Worm (Caenorhabditis elegans) whole organism, L2 larva: ENCODE results near the gene R02F2.5.

Source experiments
- C34F6.9 ChIP-seq: fragments of 150-350 bp; optimal IDR thresholded peaks from 2 replicates; lab custom pipeline; 2014; ENCODE audit warnings: missing biosample characterization, missing genetic modification characterization
- F13H6.1 ChIP-seq: sonication (generic microtip); optimal IDR thresholded peaks from 2 replicates; lab custom pipeline; 2016; ENCODE audit warnings: missing genetic modification characterization, missing compliant biosample characterization
- R02D3.7 ChIP-seq: fragments of 150-350 bp; optimal IDR thresholded peaks from 2 replicates; lab custom pipeline; 2014; ENCODE audit warnings: missing biosample characterization, missing genetic modification characterization
- Y55F3AM.14 ChIP-seq: fragments of 200-800 bp; sonication (Bioruptor generic); optimal IDR thresholded peaks from 2 replicates; lab custom pipeline; 2018; ENCODE audit warnings: mild to moderate bottlenecking, missing genetic modification characterization, missing compliant biosample characterization
- ZK546.5 ChIP-seq: sonication (generic microtip); optimal IDR thresholded peaks from 2 replicates; lab custom pipeline; 2017; ENCODE audit warnings: missing biosample characterization, missing genetic modification characterization
- alr-1 ChIP-seq: fragments of 150-350 bp; optimal IDR thresholded peaks from 2 replicates; lab custom pipeline; 2014; ENCODE audit warnings: missing biosample characterization, missing genetic modification characterization
- aly-2 ChIP-seq: fragments of 150-350 bp; optimal IDR thresholded peaks from 2 replicates; lab custom pipeline; 2014; ENCODE audit warnings: missing biosample characterization, missing genetic modification characterization
- ama-1 ChIP-seq: fragments of 150-350 bp; optimal IDR thresholded peaks from 2 replicates; lab custom pipeline; 2018; ENCODE audit warnings: inconsistent platforms
- blmp-1 ChIP-seq: sonication (generic microtip); optimal IDR thresholded peaks from 2 replicates; lab custom pipeline; 2017; ENCODE audit warnings: missing genetic modification characterization, mild to moderate bottlenecking, missing compliant biosample characterization, antibody characterized with exemption, moderate library complexity; ENCODE audit not compliant: insufficient read depth
- crh-2 ChIP-seq: sonication (generic microtip); optimal IDR thresholded peaks from 2 replicates; lab custom pipeline; 2017; ENCODE audit warnings: missing biosample characterization, missing genetic modification characterization
- dmd-4 ChIP-seq: sonication (generic microtip); optimal IDR thresholded peaks from 2 replicates; lab custom pipeline; 2017; ENCODE audit warnings: missing biosample characterization, missing genetic modification characterization
- egl-27 ChIP-seq: sonication (generic microtip); optimal IDR thresholded peaks from 3 replicates; lab custom pipeline; 2017; ENCODE audit warnings: missing biosample characterization, missing genetic modification reagents, missing genetic modification characterization
- elt-1 ChIP-seq: fragments of 150-350 bp; optimal IDR thresholded peaks from 2 replicates; lab custom pipeline; 2014; ENCODE audit warnings: missing biosample characterization, missing genetic modification characterization
- elt-3 ChIP-seq: sonication (generic microtip); optimal IDR thresholded peaks from 2 replicates; lab custom pipeline; 2017; ENCODE audit warnings: missing biosample characterization, missing genetic modification characterization
- fos-1 ChIP-seq: fragments of 150-350 bp; optimal IDR thresholded peaks from 2 replicates; lab custom pipeline; 2014; ENCODE audit warnings: missing biosample characterization, missing genetic modification characterization
- gmeb-1 ChIP-seq: fragments of 150-350 bp; optimal IDR thresholded peaks from 2 replicates; lab custom pipeline; 2014; ENCODE audit warnings: missing biosample characterization, missing genetic modification characterization
- lin-11 ChIP-seq: fragments of 150-350 bp; sonication (generic microtip); optimal IDR thresholded peaks from 2 replicates; lab custom pipeline; 2014; ENCODE audit warnings: missing biosample characterization, missing genetic modification characterization, inconsistent platforms, mixed read lengths
- lin-13 ChIP-seq: fragments of 150-350 bp; optimal IDR thresholded peaks from 2 replicates; lab custom pipeline; 2014; ENCODE audit warnings: missing biosample characterization, missing genetic modification reagents, missing genetic modification characterization
- lin-39 ChIP-seq: fragments of 150-350 bp; optimal IDR thresholded peaks from 2 replicates; lab custom pipeline; 2014; ENCODE audit warnings: missing biosample characterization, missing genetic modification reagents, missing genetic modification characterization
- lsy-2 ChIP-seq, 2 experiments: fragments of 150-350 bp in 1 of 2; sonication (generic microtip) in 1 of 2; optimal IDR thresholded peaks; 2 replicates each; lab custom pipeline; 2014 to 2017; ENCODE audit warnings: missing biosample characterization in 2 of 2, missing genetic modification characterization in 2 of 2
- mab-5 ChIP-seq: fragments of 150-350 bp; optimal IDR thresholded peaks from 2 replicates; lab custom pipeline; 2014; ENCODE audit warnings: missing biosample characterization, missing genetic modification characterization
- mbf-1 ChIP-seq: sonication (generic microtip); optimal IDR thresholded peaks from 2 replicates; lab custom pipeline; 2017; ENCODE audit warnings: missing biosample characterization, missing genetic modification characterization
- mdl-1 ChIP-seq, 2 experiments: fragments of 150-350 bp in 1 of 2; sonication (generic microtip) in 1 of 2; optimal IDR thresholded peaks; 2 replicates each; lab custom pipeline; 2017; ENCODE audit warnings: missing biosample characterization in 2 of 2, missing genetic modification characterization in 2 of 2
- nhr-10 ChIP-seq: sonication (generic microtip); optimal IDR thresholded peaks from 2 replicates; lab custom pipeline; 2017; ENCODE audit warnings: missing biosample characterization, missing genetic modification characterization
- nhr-11 ChIP-seq: fragments of 150-350 bp; optimal IDR thresholded peaks from 2 replicates; lab custom pipeline; 2014; ENCODE audit warnings: missing biosample characterization, missing genetic modification characterization
- nhr-12 ChIP-seq: fragments of 150-350 bp; optimal IDR thresholded peaks from 2 replicates; lab custom pipeline; 2014; ENCODE audit warnings: missing biosample characterization, missing genetic modification characterization
- nhr-129 ChIP-seq: fragments of 150-350 bp; optimal IDR thresholded peaks from 2 replicates; lab custom pipeline; 2014; ENCODE audit warnings: missing biosample characterization, missing genetic modification characterization
- nhr-21 ChIP-seq: fragments of 150-350 bp; optimal IDR thresholded peaks from 2 replicates; lab custom pipeline; 2014; ENCODE audit warnings: missing biosample characterization, missing genetic modification characterization
- nhr-23 ChIP-seq: fragments of 150-350 bp; optimal IDR thresholded peaks from 2 replicates; lab custom pipeline; 2014; ENCODE audit warnings: missing biosample characterization, missing genetic modification reagents, missing genetic modification characterization
- nhr-237 ChIP-seq: fragments of 150-350 bp; optimal IDR thresholded peaks from 2 replicates; lab custom pipeline; 2014; ENCODE audit warnings: missing biosample characterization, missing genetic modification characterization
- nhr-25 ChIP-seq: fragments of 150-350 bp; sonication (generic microtip); optimal IDR thresholded peaks from 3 replicates; lab custom pipeline; 2014; ENCODE audit warnings: missing biosample characterization, missing genetic modification characterization
- nhr-6 ChIP-seq: fragments of 150-350 bp; optimal IDR thresholded peaks from 2 replicates; lab custom pipeline; 2014; ENCODE audit warnings: missing biosample characterization, missing genetic modification characterization
- nhr-77 ChIP-seq: fragments of 150-350 bp; optimal IDR thresholded peaks from 2 replicates; lab custom pipeline; 2014; ENCODE audit warnings: missing biosample characterization, missing genetic modification characterization
- peb-1 ChIP-seq: fragments of 150-350 bp; optimal IDR thresholded peaks from 2 replicates; lab custom pipeline; 2014; ENCODE audit warnings: missing biosample characterization, missing genetic modification characterization
- sem-4 ChIP-seq: fragments of 150-350 bp; optimal IDR thresholded peaks from 2 replicates; lab custom pipeline; 2014; ENCODE audit warnings: missing biosample characterization, missing genetic modification reagents, missing genetic modification characterization
- skn-1 ChIP-seq: sonication (generic microtip); optimal IDR thresholded peaks from 2 replicates; lab custom pipeline; 2017; ENCODE audit warnings: missing biosample characterization, missing genetic modification characterization
- sma-3 ChIP-seq: sonication (generic microtip); optimal IDR thresholded peaks from 2 replicates; lab custom pipeline; 2016; ENCODE audit warnings: missing genetic modification reagents, missing genetic modification characterization, missing compliant biosample characterization
- sma-9 ChIP-seq, 2 experiments: fragments of 150-350 bp in 1 of 2; sonication (generic microtip) in 1 of 2; optimal IDR thresholded peaks; 2 replicates each; lab custom pipeline; 2014 to 2016; ENCODE audit warnings: missing genetic modification characterization in 2 of 2, mild to moderate bottlenecking in 1 of 2, missing biosample characterization in 1 of 2, missing compliant biosample characterization in 1 of 2, missing genetic modification reagents in 1 of 2, moderate library complexity in 1 of 2
- snpc-4 ChIP-seq: fragments of 150-350 bp; optimal IDR thresholded peaks from 2 replicates; lab custom pipeline; 2014; ENCODE audit warnings: missing biosample characterization, missing genetic modification characterization
- unc-39 ChIP-seq: fragments of 150-350 bp; optimal IDR thresholded peaks from 2 replicates; lab custom pipeline; 2014; ENCODE audit warnings: missing biosample characterization, missing genetic modification characterization
- unc-55 ChIP-seq: fragments of 150-350 bp; sonication (generic microtip); optimal IDR thresholded peaks from 3 replicates; lab custom pipeline; 2014; ENCODE audit warnings: missing biosample characterization, missing genetic modification reagents, missing genetic modification characterization
- unc-62 ChIP-seq: fragments of 150-350 bp; optimal IDR thresholded peaks from 2 replicates; lab custom pipeline; 2014; ENCODE audit warnings: missing biosample characterization, missing genetic modification reagents, missing genetic modification characterization
- zag-1 ChIP-seq: fragments of 150-350 bp; optimal IDR thresholded peaks from 2 replicates; lab custom pipeline; 2014; ENCODE audit warnings: missing biosample characterization, missing genetic modification characterization
- ztf-1 ChIP-seq: fragments of 200-800 bp; sonication (Bioruptor generic); conservative IDR thresholded peaks from 2 replicates; pipeline ENCODE4 v1.3.6; 2022; ENCODE audit warnings: missing genetic modification characterization, missing compliant biosample characterization
- ztf-11 ChIP-seq: sonication (generic microtip); optimal IDR thresholded peaks from 2 replicates; lab custom pipeline; 2017; ENCODE audit warnings: missing biosample characterization, missing genetic modification characterization
- ztf-4 ChIP-seq: fragments of 150-350 bp; optimal IDR thresholded peaks from 2 replicates; lab custom pipeline; 2014; ENCODE audit warnings: missing biosample characterization, missing genetic modification characterization

R02F2.5 gene

ce11 chrIII:5486345-5486744 is 7.2 kb downstream of the R02F2.5 start:
- TF ChIP-seq unc-39 (tag; lab: Kevin White, UChicago) (no peak), nhr-77 (tag; lab: Kevin White, UChicago) (no peak), lin-11 (tag; lab: Kevin White, UChicago) (no peak), Y55F3AM.14 (no peak), dmd-4 (tag; lab: Kevin White, UChicago) (no peak)

ce11 chrIII:5487087-5487603 is 8.0 kb downstream of the R02F2.5 start, which contains the start of gene osg-1:
TSS of gene osg-1 (plus strand) at chrIII:5487553.
- no peak for TF ChIP-seq gmeb-1 (tag; lab: Kevin White, UChicago)

ce11 chrIII:5495168-5495567 is 16.1 kb downstream of the R02F2.5 start, which contains the start of gene R02F2.8:
TSS of gene R02F2.8 (minus strand) at chrIII:5495268.
- TF ChIP-seq elt-1 (tag; lab: Kevin White, UChicago) (no peak), R02D3.7 (tag; lab: Kevin White, UChicago) (no peak), unc-39 (tag; lab: Kevin White, UChicago) (no peak), ZK546.5 (tag; lab: Kevin White, UChicago) (no peak), lin-11 (tag; lab: Kevin White, UChicago) (no peak), gmeb-1 (tag; lab: Kevin White, UChicago) (no peak), alr-1 (tag; lab: Kevin White, UChicago) (no peak), egl-27 (tag; lab: Kevin White, UChicago) (no peak), C34F6.9 (no peak), mab-5 (tag; lab: Kevin White, UChicago) (no peak), unc-62 (GFP tag; lab: Kevin White, UChicago) (no peak), nhr-10 (tag; lab: Kevin White, UChicago) (no peak), nhr-129 (no peak), elt-3 (no peak)
- TF ChIP-seq, all 48 proteins: peak for 0

- TF ChIP-seq dmd-4 (tag; lab: Kevin White, UChicago) (no peak), F13H6.1 (tag; lab: Kevin White, UChicago) (no peak), nhr-23 (tag; lab: Kevin White, UChicago) (no peak), zag-1 (tag; lab: Kevin White, UChicago) (no peak), mbf-1 (tag; lab: Kevin White, UChicago) (no peak), peb-1 (tag; lab: Kevin White, UChicago) (no peak), skn-1 (tag; lab: Kevin White, UChicago) (no peak), ztf-4 (tag; lab: Kevin White, UChicago) (no peak), elt-3 (no peak), elt-1 (tag; lab: Kevin White, UChicago) (no peak), nhr-10 (tag; lab: Kevin White, UChicago) (no peak), snpc-4 (tag; lab: Kevin White, UChicago) (no peak), egl-27 (tag; lab: Kevin White, UChicago) (no peak), ama-1 (lab: Kevin White, UChicago) (no peak), Y55F3AM.14 (no peak), lin-39 (tag; lab: Kevin White, UChicago) (no peak), lin-11 (tag; lab: Kevin White, UChicago) (no peak), sma-3 (GFP tag; lab: Kevin White, UChicago) (peak; percentile 47), fos-1 (tag; lab: Kevin White, UChicago) (peak; percentile 4), nhr-237 (no peak), crh-2 (tag; lab: Kevin White, UChicago) (peak; percentile 41), nhr-21 (tag; lab: Kevin White, UChicago) (peak; percentile 15), sem-4 (no peak), nhr-129 (no peak), aly-2 (tag; lab: Kevin White, UChicago) (no peak), C34F6.9 (peak; percentile 70), lin-13 (GFP tag; lab: Kevin White, UChicago) (no peak), unc-62 (GFP tag; lab: Kevin White, UChicago) (no peak), mab-5 (tag; lab: Kevin White, UChicago) (no peak), nhr-77 (tag; lab: Kevin White, UChicago) (no peak), unc-39 (tag; lab: Kevin White, UChicago) (no peak), nhr-25 (no peak), lsy-2 (tag; optimal IDR thresholded peaks at IDR 0.05; lab: Kevin White, UChicago) (peak in 1 of 2 experiments; percentile 47), blmp-1 (tag; lab: Kevin White, UChicago) (no peak), ztf-1 (GFP tag; lab: Robert Waterston, UW) (no peak), nhr-11 (tag; lab: Kevin White, UChicago) (no peak), ztf-11 (tag; lab: Kevin White, UChicago) (no peak), unc-55 (GFP tag; lab: Kevin White, UChicago) (peak; percentile 82), nhr-12 (tag; lab: Kevin White, UChicago) (no peak), nhr-6 (tag; lab: Kevin White, UChicago) (no peak), mdl-1 (tag; optimal IDR thresholded peaks at IDR 0.05; lab: Kevin White, UChicago) (no peak), sma-9 (GFP tag; optimal IDR thresholded peaks at IDR 0.05; lab: Kevin White, UChicago) (peak; percentile 32), sma-9 (tag; optimal IDR thresholded peaks at IDR 0.05; lab: Kevin White, UChicago) (no peak)
These were observed 19.9 kb downstream of the R02F2.5 start, which contains the start of gene R02F2.9 for ce11 chrIII:5498973-5499372. TSS of gene R02F2.9 (plus strand) at chrIII:5499190.
